Worm (Caenorhabditis elegans): ENCODE data around the gene srh-146.

DNA sequence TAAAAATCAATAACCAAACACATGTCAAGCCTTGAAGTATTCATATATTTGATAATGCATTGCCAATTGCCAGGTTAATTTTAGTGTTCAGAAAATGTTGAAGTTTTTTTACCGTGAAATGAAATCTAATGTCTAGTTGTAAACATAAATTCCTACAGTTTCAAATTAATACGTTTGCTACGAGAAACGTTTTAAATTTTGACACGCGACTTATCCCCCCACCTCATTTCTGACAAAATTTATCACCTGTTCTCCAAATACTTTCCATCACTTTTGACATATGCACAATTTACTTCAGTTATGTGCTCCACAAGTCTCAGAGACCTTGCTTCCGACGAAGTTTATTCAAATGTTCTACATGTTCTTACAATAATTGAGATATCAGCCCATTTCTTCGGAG lies at the start of gene srh-146:
- TF ChIP-seq ama-1 (optimal IDR thresholded peaks at IDR 0.05), result no peak
- no peak for TF ChIP-seq tbx-37 (GFP tag; conservative IDR thresholded peaks at IDR 0.05)
- no peak for TF ChIP-seq hmbx-1 (tag; optimal IDR thresholded peaks at IDR 0.05)
- no peak for TF ChIP-seq hnd-1 (tag; optimal IDR thresholded peaks at IDR 0.05)
- TF ChIP-seq tra-4 (tag; optimal IDR thresholded peaks at IDR 0.05), result no peak

All from whole organism, early embryonic.